Fruit fly (Drosophila melanogaster) whole organism, embryonic: ENCODE data around the gene CG15537.

Experiments used
- Atf6 ChIP-seq: fragments of 200-800 bp; sonication (Bioruptor generic); IDR thresholded peaks from 2 replicates; pipeline ENCODE4 v1.3.6; 2022; ENCODE audit warnings: missing biosample characterization, missing genetic modification characterization
- Bgb ChIP-seq: fragments of 200-800 bp; sonication (Bioruptor generic); IDR thresholded peaks from 2 replicates; pipeline ENCODE4 v1.3.6; 2022; ENCODE audit warnings: missing biosample characterization, missing genetic modification characterization; ENCODE audit not compliant: partially characterized antibody
- CG10654 ChIP-seq: fragments of 200-800 bp; sonication (Bioruptor generic); optimal IDR thresholded peaks from 2 replicates; lab custom pipeline; 2016; ENCODE audit warnings: missing biosample characterization, missing genetic modification characterization
- CG11247 ChIP-seq: fragments of 200-800 bp; sonication (Bioruptor generic); IDR thresholded peaks from 2 replicates; pipeline ENCODE4 v1.3.6; 2022; ENCODE audit warnings: missing biosample characterization, missing genetic modification characterization
- CG11696 ChIP-seq: fragments of 200-800 bp; sonication (Bioruptor generic); IDR thresholded peaks from 2 replicates; pipeline ENCODE4 v1.3.6; 2022; ENCODE audit warnings: missing biosample characterization, missing genetic modification characterization
- CG11723 ChIP-seq: fragments of 200-800 bp; sonication (Bioruptor generic); optimal IDR thresholded peaks from 2 replicates; lab custom pipeline; 2017; ENCODE audit warnings: missing biosample characterization, mild to moderate bottlenecking, missing genetic modification characterization
- CG12236 ChIP-seq: fragments of 200-800 bp; sonication (Bioruptor generic); optimal IDR thresholded peaks from 2 replicates; lab custom pipeline; 2016; ENCODE audit warnings: missing biosample characterization, missing genetic modification characterization
- CG14050 ChIP-seq: fragments of 200-800 bp; sonication (Bioruptor generic); IDR thresholded peaks from 3 replicates; pipeline ENCODE4 v1.3.6; 2022; ENCODE audit warnings: missing biosample characterization, missing genetic modification characterization
- CG14441 ChIP-seq: fragments of 200-800 bp; sonication (Bioruptor generic); IDR thresholded peaks from 2 replicates; pipeline ENCODE4 v1.3.6; 2022; ENCODE audit warnings: missing biosample characterization, missing genetic modification characterization
- CG17385 ChIP-seq: fragments of 200-800 bp; sonication (Bioruptor generic); optimal IDR thresholded peaks from 3 replicates; lab custom pipeline; 2018; ENCODE audit warnings: missing biosample characterization, mild to moderate bottlenecking, missing genetic modification characterization
- CG18619 ChIP-seq: fragments of 200-800 bp; sonication (Bioruptor generic); optimal IDR thresholded peaks from 3 replicates; lab custom pipeline; 2017; ENCODE audit warnings: missing biosample characterization, mild to moderate bottlenecking, missing genetic modification characterization
- CG3847 ChIP-seq: fragments of 200-800 bp; sonication (Bioruptor generic); IDR thresholded peaks from 2 replicates; pipeline ENCODE4 v1.3.6; 2022; ENCODE audit warnings: missing biosample characterization, missing genetic modification characterization
- CG42726 ChIP-seq: fragments of 200-800 bp; sonication (Bioruptor generic); IDR thresholded peaks from 2 replicates; pipeline ENCODE4 v1.3.6; 2022; ENCODE audit warnings: missing biosample characterization, missing genetic modification characterization; ENCODE audit not compliant: partially characterized antibody
- CG43689 ChIP-seq: fragments of 200-800 bp; sonication (Bioruptor generic); IDR thresholded peaks from 2 replicates; pipeline ENCODE4 v1.3.6; 2022; ENCODE audit warnings: missing biosample characterization, missing genetic modification characterization
- CG6813 ChIP-seq: fragments of 200-800 bp; sonication (Bioruptor generic); optimal IDR thresholded peaks from 2 replicates; lab custom pipeline; 2017; ENCODE audit warnings: missing biosample characterization, missing genetic modification characterization, mild to moderate bottlenecking, moderate library complexity, missing genetic modification reagents
- CG7786 ChIP-seq: fragments of 200-800 bp; sonication (Bioruptor generic); optimal IDR thresholded peaks from 2 replicates; lab custom pipeline; 2016; ENCODE audit warnings: missing biosample characterization, missing genetic modification characterization
- CG7987 ChIP-seq: fragments of 200-800 bp; sonication (Bioruptor generic); optimal IDR thresholded peaks from 2 replicates; lab custom pipeline; 2018; ENCODE audit warnings: missing biosample characterization, mild to moderate bottlenecking, missing genetic modification characterization, moderate library complexity
- CG9609 ChIP-seq: fragments of 200-800 bp; sonication (Bioruptor generic); optimal IDR thresholded peaks from 3 replicates; lab custom pipeline; 2016; ENCODE audit warnings: missing biosample characterization, missing genetic modification characterization
- CG9727 ChIP-seq: fragments of 200-800 bp; sonication (Bioruptor generic); optimal IDR thresholded peaks from 3 replicates; lab custom pipeline; 2017; ENCODE audit warnings: missing biosample characterization, mild to moderate bottlenecking, missing genetic modification characterization
- CG9932 ChIP-seq: fragments of 200-800 bp; sonication (Bioruptor generic); IDR thresholded peaks from 2 replicates; pipeline ENCODE4 v1.3.6; 2022; ENCODE audit warnings: missing biosample characterization, missing genetic modification characterization
- Chrac-16 ChIP-seq: fragments of 200-800 bp; sonication (Bioruptor generic); optimal IDR thresholded peaks from 3 replicates; lab custom pipeline; 2016; ENCODE audit warnings: missing biosample characterization, missing genetic modification characterization
- Deaf1 ChIP-seq: fragments of 200-800 bp; optimal IDR thresholded peaks from 3 replicates; lab custom pipeline; 2019; ENCODE audit warnings: missing biosample characterization, mild to moderate bottlenecking, missing genetic modification characterization, moderate library complexity
- Ets65A ChIP-seq: fragments of 200-800 bp; sonication (Bioruptor generic); peaks from one replicate; lab custom pipeline; 2016; ENCODE audit warnings: missing biosample characterization, missing genetic modification characterization
- H15 ChIP-seq: fragments of 200-800 bp; sonication (Bioruptor generic); IDR thresholded peaks from 3 replicates; pipeline ENCODE4 v1.3.6; 2022; ENCODE audit warnings: missing biosample characterization, missing genetic modification characterization
- Hmx ChIP-seq: fragments of 200-800 bp; sonication (Bioruptor generic); optimal IDR thresholded peaks from 2 replicates; lab custom pipeline; 2016; ENCODE audit warnings: missing biosample characterization, missing genetic modification characterization
- Jarid2 ChIP-seq: fragments of 200-800 bp; sonication (Bioruptor generic); optimal IDR thresholded peaks from 3 replicates; lab custom pipeline; 2017; ENCODE audit warnings: mild to moderate bottlenecking, missing biosample characterization, missing genetic modification reagents, missing genetic modification characterization
- Max ChIP-seq: fragments of 200-800 bp; sonication (Bioruptor generic); optimal IDR thresholded peaks from 2 replicates; lab custom pipeline; 2016; ENCODE audit warnings: missing biosample characterization, mild to moderate bottlenecking, missing genetic modification characterization
- Nf-YA ChIP-seq: fragments of 200-800 bp; sonication (Bioruptor generic); IDR thresholded peaks from 2 replicates; pipeline ENCODE4 v1.3.6; 2022; ENCODE audit warnings: missing biosample characterization, missing genetic modification characterization
- Sin3A ChIP-seq: fragments of >200 bp; optimal IDR thresholded peaks from 2 replicates; lab custom pipeline; 2018
- Vsx1 ChIP-seq: fragments of 200-800 bp; sonication (Bioruptor generic); optimal IDR thresholded peaks from 2 replicates; lab custom pipeline; 2017; ENCODE audit warnings: missing biosample characterization, mild to moderate bottlenecking, missing genetic modification characterization, missing genetic modification reagents
- Xbp1 ChIP-seq: fragments of 200-800 bp; sonication (Bioruptor generic); optimal IDR thresholded peaks from 3 replicates; lab custom pipeline; 2016; ENCODE audit warnings: missing biosample characterization, mild to moderate bottlenecking, missing genetic modification characterization
- bsh ChIP-seq, 2 experiments: fragments of 200-800 bp; sonication (Bioruptor generic); optimal IDR thresholded peaks; 2 replicates each; lab custom pipeline; 2017 to 2018; ENCODE audit warnings: mild to moderate bottlenecking in 2 of 2, missing biosample characterization in 2 of 2, missing genetic modification characterization in 2 of 2, moderate library complexity in 1 of 2
- cas ChIP-seq: fragments of 200-800 bp; sonication (Bioruptor generic); IDR thresholded peaks from 2 replicates; pipeline ENCODE4 v1.3.6; 2022; ENCODE audit warnings: missing biosample characterization, missing genetic modification characterization
- caup ChIP-seq: fragments of 200-800 bp; sonication (Bioruptor generic); optimal IDR thresholded peaks from 3 replicates; lab custom pipeline; 2017; ENCODE audit warnings: missing biosample characterization, mild to moderate bottlenecking, missing genetic modification characterization, moderate library complexity; ENCODE audit not compliant: severe bottlenecking
- corto ChIP-seq: fragments of 200-800 bp; sonication (Bioruptor generic); optimal IDR thresholded peaks from 2 replicates; lab custom pipeline; 2016; ENCODE audit warnings: missing biosample characterization, mild to moderate bottlenecking, missing genetic modification characterization, moderate library complexity
- dpn ChIP-seq, 2 experiments: fragments of 200-800 bp; sonication (Bioruptor generic); optimal IDR thresholded peaks; 3 replicates each; lab custom pipeline; 2016; ENCODE audit warnings: missing biosample characterization in 2 of 2, missing genetic modification characterization in 2 of 2
- dysf ChIP-seq: fragments of 200-800 bp; sonication (Bioruptor generic); IDR thresholded peaks from 3 replicates; pipeline ENCODE4 v1.3.6; 2022; ENCODE audit warnings: missing biosample characterization, missing genetic modification characterization
- ewg ChIP-seq: fragments of 200-800 bp; sonication (Bioruptor generic); optimal IDR thresholded peaks from 3 replicates; lab custom pipeline; 2017; ENCODE audit warnings: mild to moderate bottlenecking, missing biosample characterization, missing genetic modification reagents, missing genetic modification characterization
- eyg ChIP-seq: fragments of 200-800 bp; sonication (Bioruptor generic); optimal IDR thresholded peaks from 3 replicates; lab custom pipeline; 2016; ENCODE audit warnings: missing biosample characterization, missing genetic modification characterization
- gce ChIP-seq: fragments of 200-800 bp; sonication (Bioruptor generic); IDR thresholded peaks from 3 replicates; pipeline ENCODE4 v1.3.6; 2022; ENCODE audit warnings: missing biosample characterization, missing genetic modification characterization
- h ChIP-seq: fragments of >200 bp; optimal IDR thresholded peaks from 2 replicates; lab custom pipeline; 2017
- jing ChIP-seq: fragments of 200-800 bp; sonication (Bioruptor generic); optimal IDR thresholded peaks from 2 replicates; lab custom pipeline; 2018; ENCODE audit warnings: missing biosample characterization, mild to moderate bottlenecking, missing genetic modification characterization
- klu ChIP-seq: fragments of 200-800 bp; sonication (Bioruptor generic); IDR thresholded peaks from 2 replicates; pipeline ENCODE4 v1.3.6; 2022; ENCODE audit warnings: missing biosample characterization, missing genetic modification characterization
- luna ChIP-seq: fragments of 200-800 bp; sonication (Bioruptor generic); optimal IDR thresholded peaks from 2 replicates; lab custom pipeline; 2016; ENCODE audit warnings: missing biosample characterization, missing genetic modification characterization
- mirr ChIP-seq: fragments of 200-800 bp; sonication (Bioruptor generic); optimal IDR thresholded peaks from 3 replicates; lab custom pipeline; 2018; ENCODE audit warnings: missing biosample characterization, mild to moderate bottlenecking, missing genetic modification characterization
- nerfin-2 ChIP-seq: fragments of 200-800 bp; sonication (Bioruptor generic); IDR thresholded peaks from 2 replicates; pipeline ENCODE4 v1.3.6; 2022; ENCODE audit warnings: missing biosample characterization, missing genetic modification characterization; ENCODE audit not compliant: partially characterized antibody
- onecut ChIP-seq: fragments of 200-800 bp; sonication (Bioruptor generic); IDR thresholded peaks from 2 replicates; pipeline ENCODE4 v1.3.6; 2022; ENCODE audit warnings: missing biosample characterization, missing genetic modification characterization
- row ChIP-seq: fragments of 200-800 bp; sonication (Bioruptor generic); IDR thresholded peaks from 3 replicates; pipeline ENCODE4 v1.3.6; 2022; ENCODE audit warnings: missing biosample characterization, missing genetic modification characterization
- sc ChIP-seq, 3 experiments: fragments of >200 bp in 2 of 3; fragments of 200-800 bp in 1 of 3; sonication (Bioruptor generic) in 1 of 3; optimal IDR thresholded peaks; 2 replicates in 2 of 3; 3 replicates in 1 of 3; lab custom pipeline; 2017; ENCODE audit warnings: mild to moderate bottlenecking in 1 of 3, missing biosample characterization in 1 of 3, missing genetic modification characterization in 1 of 3, missing genetic modification reagents in 1 of 3
- tgo ChIP-seq: fragments of 200-800 bp; sonication (Bioruptor generic); IDR thresholded peaks from 3 replicates; pipeline ENCODE4 v1.3.6; 2022; ENCODE audit warnings: missing biosample characterization, missing genetic modification characterization
- toy ChIP-seq: fragments of 200-800 bp; sonication (Bioruptor generic); IDR thresholded peaks from 2 replicates; pipeline ENCODE4 v1.3.6; 2022; ENCODE audit warnings: missing biosample characterization, missing genetic modification characterization
- yki ChIP-seq: fragments of >200 bp; optimal IDR thresholded peaks from 3 replicates; lab custom pipeline; 2018

Gene CG15537

dm6 chr3R:30386759-30387437 is 56.5 kb downstream of the CG15537 start (continued):
- TF ChIP-seq bsh (GFP tag; optimal IDR thresholded peaks at IDR 0.05; lab: Kevin White, UChicago) (no peak), row (GFP tag; lab: Robert Waterston, UW) (no peak), CG6813 (GFP tag; lab: Kevin White, UChicago) (no peak), CG9932 (GFP tag; lab: Robert Waterston, UW) (no peak), jing (GFP tag; lab: Kevin White, UChicago) (no peak), CG9727 (no peak), Deaf1 (tag; lab: Kevin White, UChicago) (no peak), eyg (no peak), CG43689 (GFP tag; lab: Robert Waterston, UW) (no peak), cas (GFP tag; lab: Robert Waterston, UW) (no peak), CG11696 (GFP tag; lab: Robert Waterston, UW) (no peak), CG42726 (GFP tag; lab: Robert Waterston, UW) (no peak), CG9609 (GFP tag; lab: Kevin White, UChicago) (no peak), Atf6 (no peak), CG14441 (GFP tag; lab: Robert Waterston, UW) (no peak), caup (GFP tag; lab: Kevin White, UChicago) (no peak), dysf (GFP tag; lab: Robert Waterston, UW) (no peak), CG10654 (GFP tag; lab: Kevin White, UChicago) (no peak), klu (GFP tag; lab: Robert Waterston, UW) (no peak), onecut (no peak), CG12236 (GFP tag; lab: Kevin White, UChicago) (no peak), CG7786 (GFP tag; lab: Kevin White, UChicago) (no peak), gce (GFP tag; lab: Robert Waterston, UW) (no peak), Chrac-16 (GFP tag; lab: Kevin White, UChicago) (no peak), Vsx1 (GFP tag; lab: Kevin White, UChicago) (no peak), CG11723 (GFP tag; lab: Kevin White, UChicago) (no peak), Max (GFP tag; lab: Kevin White, UChicago) (no peak), CG11247 (GFP tag; lab: Robert Waterston, UW) (no peak), Xbp1 (GFP tag; lab: Kevin White, UChicago) (no peak), CG7987 (GFP tag; lab: Kevin White, UChicago) (no peak), nerfin-2 (GFP tag; lab: Robert Waterston, UW) (no peak), Bgb (GFP tag; lab: Robert Waterston, UW) (no peak), CG3847 (GFP tag; lab: Robert Waterston, UW) (no peak), H15 (GFP tag; lab: Robert Waterston, UW) (no peak), yki (lab: Kevin White, UChicago) (peak; percentile 28), CG18619 (GFP tag; lab: Kevin White, UChicago) (no peak), Nf-YA (no peak), Ets65A (no peak), ewg (GFP tag; lab: Kevin White, UChicago) (no peak), sc (optimal IDR thresholded peaks at IDR 0.05; lab: Kevin White, UChicago) (no peak), sc (GFP tag; optimal IDR thresholded peaks at IDR 0.05; lab: Kevin White, UChicago) (no peak), Sin3A (no peak), h (lab: Kevin White, UChicago) (no peak), CG14050 (no peak), CG17385 (GFP tag; lab: Kevin White, UChicago) (no peak), tgo (GFP tag; lab: Robert Waterston, UW) (no peak), Hmx (no peak), Jarid2 (GFP tag; lab: Kevin White, UChicago) (no peak), dpn (GFP tag; optimal IDR thresholded peaks at IDR 0.05; lab: Kevin White, UChicago) (no peak), luna (GFP tag; lab: Kevin White, UChicago) (no peak), toy (GFP tag; lab: Robert Waterston, UW) (no peak), corto (GFP tag; lab: Kevin White, UChicago) (no peak), mirr (GFP tag; lab: Kevin White, UChicago) (peak; percentile 13)
